Fruit fly (Drosophila melanogaster) whole organism, embryonic: ENCODE data around the gene CG14054.

ENCODE experiments used
- Atf6 ChIP-seq: fragments of 200-800 bp; sonication (Bioruptor generic); IDR thresholded peaks from 2 replicates; pipeline ENCODE4 v1.3.6; 2022; ENCODE audit warnings: missing biosample characterization, missing genetic modification characterization
- CG10431 ChIP-seq: fragments of 200-800 bp; sonication (Bioruptor generic); optimal IDR thresholded peaks from 3 replicates; lab custom pipeline; 2018; ENCODE audit warnings: missing biosample characterization, mild to moderate bottlenecking, missing genetic modification characterization
- CG12744 ChIP-seq: fragments of 200-800 bp; sonication (Bioruptor generic); optimal IDR thresholded peaks from 2 replicates; lab custom pipeline; 2016; ENCODE audit warnings: missing biosample characterization, missing genetic modification characterization
- CG13424 ChIP-seq: fragments of 200-800 bp; sonication (Bioruptor generic); optimal IDR thresholded peaks from 2 replicates; lab custom pipeline; 2019; ENCODE audit warnings: missing biosample characterization, mild to moderate bottlenecking, missing genetic modification characterization, moderate library complexity
- CG14050 ChIP-seq: fragments of 200-800 bp; sonication (Bioruptor generic); IDR thresholded peaks from 3 replicates; pipeline ENCODE4 v1.3.6; 2022; ENCODE audit warnings: missing biosample characterization, missing genetic modification characterization
- CG15514 ChIP-seq: fragments of 200-800 bp; sonication (Bioruptor generic); optimal IDR thresholded peaks from 3 replicates; lab custom pipeline; 2017; ENCODE audit warnings: missing biosample characterization, missing genetic modification characterization, mild to moderate bottlenecking, moderate library complexity, missing genetic modification reagents
- CG15696 ChIP-seq: fragments of 200-800 bp; sonication (Bioruptor generic); optimal IDR thresholded peaks from 2 replicates; lab custom pipeline; 2019; ENCODE audit warnings: missing biosample characterization, mild to moderate bottlenecking, missing genetic modification characterization, moderate library complexity
- CG1647 ChIP-seq: fragments of 200-800 bp; sonication (Bioruptor generic); optimal IDR thresholded peaks from 3 replicates; lab custom pipeline; 2016; ENCODE audit warnings: missing biosample characterization, missing genetic modification characterization
- CG17802 ChIP-seq: fragments of 200-800 bp; sonication (Bioruptor generic); optimal IDR thresholded peaks from 2 replicates; lab custom pipeline; 2018; ENCODE audit warnings: missing biosample characterization, mild to moderate bottlenecking, missing genetic modification characterization, moderate library complexity
- CG17912 ChIP-seq: fragments of 200-800 bp; sonication (Bioruptor generic); optimal IDR thresholded peaks from 2 replicates; lab custom pipeline; 2018; ENCODE audit warnings: missing biosample characterization, mild to moderate bottlenecking, missing genetic modification characterization
- CG18262 ChIP-seq: fragments of 200-800 bp; optimal IDR thresholded peaks from 3 replicates; lab custom pipeline; 2019; ENCODE audit warnings: missing biosample characterization, mild to moderate bottlenecking, missing genetic modification characterization, moderate library complexity
- CG2875 ChIP-seq: fragments of 200-800 bp; sonication (Bioruptor generic); optimal IDR thresholded peaks from 2 replicates; lab custom pipeline; 2017; ENCODE audit warnings: missing biosample characterization, mild to moderate bottlenecking, missing genetic modification characterization, missing genetic modification reagents
- CG30020 ChIP-seq: fragments of 200-800 bp; optimal IDR thresholded peaks from 2 replicates; lab custom pipeline; 2019; ENCODE audit warnings: missing biosample characterization, mild to moderate bottlenecking, missing genetic modification characterization, moderate library complexity
- CG30403 ChIP-seq: fragments of 200-800 bp; sonication (Bioruptor generic); optimal IDR thresholded peaks from 3 replicates; lab custom pipeline; 2016; ENCODE audit warnings: missing biosample characterization, missing genetic modification characterization
- CG32772 ChIP-seq: fragments of 200-800 bp; sonication (Bioruptor generic); IDR thresholded peaks from 2 replicates; pipeline ENCODE4 v1.3.6; 2022; ENCODE audit warnings: missing biosample characterization, missing genetic modification characterization
- CG34224 ChIP-seq: fragments of 200-800 bp; sonication (Bioruptor generic); IDR thresholded peaks from 3 replicates; pipeline ENCODE4 v1.3.6; 2022; ENCODE audit warnings: missing biosample characterization, missing genetic modification characterization; ENCODE audit not compliant: partially characterized antibody
- CG3838 ChIP-seq: fragments of 200-800 bp; sonication (Bioruptor generic); optimal IDR thresholded peaks from 3 replicates; lab custom pipeline; 2016; ENCODE audit warnings: missing biosample characterization, missing genetic modification characterization
- CG4707 ChIP-seq: fragments of 200-800 bp; sonication (Bioruptor generic); optimal IDR thresholded peaks from 2 replicates; lab custom pipeline; 2018; ENCODE audit warnings: missing biosample characterization, mild to moderate bottlenecking, missing genetic modification characterization, moderate library complexity
- CG5245 ChIP-seq: fragments of 200-800 bp; sonication (Bioruptor generic); optimal IDR thresholded peaks from 3 replicates; lab custom pipeline; 2016; ENCODE audit warnings: missing biosample characterization, missing genetic modification characterization
- CG6175 ChIP-seq: fragments of 200-800 bp; sonication (Bioruptor generic); IDR thresholded peaks from 3 replicates; pipeline ENCODE4 v1.3.6; 2022; ENCODE audit warnings: missing biosample characterization, missing genetic modification characterization
- CG6854 ChIP-seq: fragments of 200-800 bp; sonication (Bioruptor generic); optimal IDR thresholded peaks from 3 replicates; lab custom pipeline; 2017; ENCODE audit warnings: missing biosample characterization, mild to moderate bottlenecking, missing genetic modification characterization
- CG7357 ChIP-seq: fragments of 200-800 bp; sonication (Bioruptor generic); IDR thresholded peaks from 3 replicates; pipeline ENCODE4 v1.3.6; 2022; ENCODE audit warnings: missing biosample characterization, missing genetic modification characterization
- CG8089 ChIP-seq: fragments of 200-800 bp; sonication (Bioruptor generic); optimal IDR thresholded peaks from 3 replicates; lab custom pipeline; 2016; ENCODE audit warnings: missing biosample characterization, missing genetic modification characterization
- Dbx ChIP-seq: fragments of 200-800 bp; sonication (Bioruptor generic); IDR thresholded peaks from 3 replicates; pipeline ENCODE4 v1.3.6; 2022; ENCODE audit warnings: missing biosample characterization, missing genetic modification characterization
- Dek ChIP-seq: fragments of 200-800 bp; sonication (Bioruptor generic); optimal IDR thresholded peaks from 3 replicates; lab custom pipeline; 2019; ENCODE audit warnings: missing biosample characterization, mild to moderate bottlenecking, missing genetic modification characterization, moderate library complexity
- Fer2 ChIP-seq: fragments of 200-800 bp; sonication (Bioruptor generic); optimal IDR thresholded peaks from 2 replicates; lab custom pipeline; 2018; ENCODE audit warnings: missing biosample characterization, mild to moderate bottlenecking, missing genetic modification characterization, moderate library complexity
- HHEX ChIP-seq: fragments of 200-800 bp; sonication (Bioruptor generic); optimal IDR thresholded peaks from 3 replicates; lab custom pipeline; 2017; ENCODE audit warnings: missing biosample characterization, mild to moderate bottlenecking, missing genetic modification characterization, missing genetic modification reagents
- HLH54F ChIP-seq: fragments of 200-800 bp; sonication (Bioruptor generic); optimal IDR thresholded peaks from 3 replicates; lab custom pipeline; 2016; ENCODE audit warnings: missing biosample characterization, missing genetic modification characterization
- HLHmδ ChIP-seq: fragments of 200-800 bp; sonication (Bioruptor generic); optimal IDR thresholded peaks from 2 replicates; lab custom pipeline; 2018; ENCODE audit warnings: missing biosample characterization, mild to moderate bottlenecking, missing genetic modification characterization, moderate library complexity
- Hr3 ChIP-seq: fragments of 200-800 bp; sonication (Bioruptor generic); optimal IDR thresholded peaks from 3 replicates; lab custom pipeline; 2016; ENCODE audit warnings: missing biosample characterization, missing genetic modification characterization
- MTF-1 ChIP-seq: fragments of 200-800 bp; sonication (Bioruptor generic); optimal IDR thresholded peaks from 2 replicates; lab custom pipeline; 2018; ENCODE audit warnings: missing biosample characterization, mild to moderate bottlenecking, missing genetic modification characterization, borderline replicate concordance
- Nf-YB ChIP-seq: fragments of 200-800 bp; sonication (Bioruptor generic); optimal IDR thresholded peaks from 3 replicates; lab custom pipeline; 2019; ENCODE audit warnings: missing biosample characterization, mild to moderate bottlenecking, missing genetic modification characterization, moderate library complexity
- Rfx ChIP-seq: fragments of 200-800 bp; sonication (Bioruptor generic); IDR thresholded peaks from 2 replicates; pipeline ENCODE4 v1.3.6; 2022; ENCODE audit warnings: missing biosample characterization, missing genetic modification characterization
- TFAM ChIP-seq: fragments of 200-800 bp; sonication (Bioruptor generic); optimal IDR thresholded peaks from 2 replicates; lab custom pipeline; 2017; ENCODE audit warnings: missing biosample characterization, missing genetic modification characterization, inconsistent platforms
- Xbp1 ChIP-seq: fragments of 200-800 bp; sonication (Bioruptor generic); optimal IDR thresholded peaks from 3 replicates; lab custom pipeline; 2016; ENCODE audit warnings: missing biosample characterization, mild to moderate bottlenecking, missing genetic modification characterization
- ara ChIP-seq: fragments of 200-800 bp; sonication (Bioruptor generic); IDR thresholded peaks from 2 replicates; pipeline ENCODE4 v1.3.6; 2022; ENCODE audit warnings: missing biosample characterization, missing genetic modification characterization
- bigmax ChIP-seq: fragments of 200-800 bp; sonication (Bioruptor generic); optimal IDR thresholded peaks from 2 replicates; lab custom pipeline; 2018; ENCODE audit warnings: missing biosample characterization, mild to moderate bottlenecking, missing genetic modification characterization
- dimm ChIP-seq: fragments of 200-800 bp; sonication (Bioruptor generic); IDR thresholded peaks from 2 replicates; pipeline ENCODE4 v1.3.6; 2022; ENCODE audit warnings: missing biosample characterization, missing genetic modification characterization
- fd3F ChIP-seq: fragments of 200-800 bp; sonication (Bioruptor generic); optimal IDR thresholded peaks from 2 replicates; lab custom pipeline; 2018; ENCODE audit warnings: missing biosample characterization, mild to moderate bottlenecking, missing genetic modification characterization, moderate library complexity
- gce ChIP-seq: fragments of 200-800 bp; sonication (Bioruptor generic); IDR thresholded peaks from 3 replicates; pipeline ENCODE4 v1.3.6; 2022; ENCODE audit warnings: missing biosample characterization, missing genetic modification characterization
- ham ChIP-seq: fragments of 200-800 bp; sonication (Bioruptor generic); IDR thresholded peaks from 2 replicates; pipeline ENCODE4 v1.3.6; 2022; ENCODE audit warnings: missing biosample characterization, missing genetic modification characterization
- hb ChIP-seq: fragments of 200-800 bp; sonication (Bioruptor generic); IDR thresholded peaks from 3 replicates; pipeline ENCODE4 v1.3.6; 2022; ENCODE audit warnings: missing biosample characterization, missing genetic modification characterization; ENCODE audit not compliant: partially characterized antibody
- jigr1 ChIP-seq: fragments of 200-800 bp; sonication (Bioruptor generic); IDR thresholded peaks from 3 replicates; pipeline ENCODE4 v1.3.6; 2022; ENCODE audit warnings: missing biosample characterization, missing genetic modification characterization
- lola ChIP-seq, 3 experiments: fragments of >200 bp in 2 of 3; fragments of 200-800 bp in 1 of 3; sonication (Bioruptor generic) in 1 of 3; optimal IDR thresholded peaks; 2 replicates each; lab custom pipeline; 2017 to 2019; ENCODE audit warnings: missing biosample characterization in 3 of 3, missing genetic modification characterization in 3 of 3, mild to moderate bottlenecking in 1 of 3, moderate library complexity in 1 of 3
- maf-S ChIP-seq: fragments of 200-800 bp; sonication (Bioruptor generic); optimal IDR thresholded peaks from 2 replicates; lab custom pipeline; 2016; ENCODE audit warnings: missing biosample characterization, missing genetic modification characterization
- pho ChIP-seq: fragments of 200-800 bp; sonication (Bioruptor generic); optimal IDR thresholded peaks from 2 replicates; lab custom pipeline; 2016; ENCODE audit warnings: missing biosample characterization, missing genetic modification characterization
- sna ChIP-seq: fragments of 200-800 bp; sonication (Bioruptor generic); IDR thresholded peaks from 2 replicates; pipeline ENCODE4 v1.3.6; 2022; ENCODE audit warnings: missing biosample characterization, missing genetic modification characterization; ENCODE audit not compliant: partially characterized antibody
- so ChIP-seq: fragments of 200-800 bp; sonication (Bioruptor generic); IDR thresholded peaks from 3 replicates; pipeline ENCODE4 v1.3.6; 2022; ENCODE audit warnings: missing biosample characterization, missing genetic modification characterization
- stwl ChIP-seq: fragments of 200-800 bp; sonication (Bioruptor generic); optimal IDR thresholded peaks from 3 replicates; lab custom pipeline; 2018; ENCODE audit warnings: missing biosample characterization, mild to moderate bottlenecking, missing genetic modification characterization, moderate library complexity
- sug ChIP-seq: fragments of 200-800 bp; optimal IDR thresholded peaks from 2 replicates; lab custom pipeline; 2019; ENCODE audit warnings: missing biosample characterization, mild to moderate bottlenecking, missing genetic modification characterization, moderate library complexity
- trem ChIP-seq: fragments of 200-800 bp; optimal IDR thresholded peaks from 3 replicates; lab custom pipeline; 2019; ENCODE audit warnings: missing biosample characterization, mild to moderate bottlenecking, missing genetic modification characterization, moderate library complexity
- ttk ChIP-seq: fragments of 200-800 bp; sonication (Bioruptor generic); IDR thresholded peaks from 2 replicates; pipeline ENCODE4 v2.1.2; 2022; ENCODE audit warnings: missing biosample characterization, missing genetic modification characterization

CG14054 gene

dm6 chrX:2065073-2065472 is 1.1 kb downstream of the CG14054 start, which contains the start of gene CG4281 (continued):
- no peak for TF ChIP-seq CG17912
- no peak for TF ChIP-seq bigmax
- TF ChIP-seq CG12744, result no peak
- no peak for TF ChIP-seq gce (GFP tag; lab: Robert Waterston, UW)
- no peak for TF ChIP-seq CG8089
- no peak for TF ChIP-seq CG13424
- TF ChIP-seq CG4707 (GFP tag; lab: Kevin White, UChicago), result no peak
- no peak for TF ChIP-seq MTF-1
- TF ChIP-seq CG2875 (GFP tag; lab: Kevin White, UChicago), result no peak
- peak; percentile 63 for TF ChIP-seq CG15514 (GFP tag; lab: Kevin White, UChicago)
- no peak for TF ChIP-seq Fer2
- TF ChIP-seq hb, result peak; percentile 91
- TF ChIP-seq CG15696 (tag; lab: Kevin White, UChicago), result no peak
- no peak for TF ChIP-seq Dbx (GFP tag; lab: Robert Waterston, UW)
- no peak for TF ChIP-seq CG5245 (GFP tag; lab: Kevin White, UChicago)
- TF ChIP-seq CG1647 (GFP tag; lab: Kevin White, UChicago), result no peak
- no peak for TF ChIP-seq CG14050
- no peak for TF ChIP-seq CG6175
- no peak for TF ChIP-seq trem
- TF ChIP-seq Hr3 (GFP tag; lab: Kevin White, UChicago), result no peak
- TF ChIP-seq CG30403 (GFP tag; lab: Kevin White, UChicago), result no peak
- TF ChIP-seq so, result no peak
- TF ChIP-seq sug (tag; lab: Kevin White, UChicago), result no peak
- TF ChIP-seq CG3838 (GFP tag; lab: Kevin White, UChicago), result no peak
- peak; percentile 99 for TF ChIP-seq CG34224
- no peak for TF ChIP-seq CG10431
- no peak for TF ChIP-seq Xbp1
- no peak for TF ChIP-seq ara (GFP tag; lab: Robert Waterston, UW)
- peak; percentile 56 for TF ChIP-seq stwl (tag; lab: Kevin White, UChicago)
- no peak for TF ChIP-seq CG32772 (GFP tag; lab: Robert Waterston, UW)
- TF ChIP-seq HLHmδ (GFP tag; lab: Kevin White, UChicago), result no peak
- TF ChIP-seq pho, result no peak
- TF ChIP-seq CG30020, result no peak
- TF ChIP-seq ttk (GFP tag; lab: Robert Waterston, UW), result no peak
- TF ChIP-seq HHEX, result no peak
- no peak for TF ChIP-seq dimm (GFP tag; lab: Robert Waterston, UW)
- TF ChIP-seq Nf-YB (GFP tag; lab: Kevin White, UChicago), result no peak
- no peak for TF ChIP-seq CG17802 (tag; lab: Kevin White, UChicago)
- no peak for TF ChIP-seq Rfx (GFP tag; lab: Robert Waterston, UW)
- TF ChIP-seq sna (GFP tag; lab: Robert Waterston, UW), result peak; percentile 98
- no peak for TF ChIP-seq ham (GFP tag; lab: Robert Waterston, UW)
- no peak for TF ChIP-seq HLH54F
- TF ChIP-seq CG7357 (GFP tag; lab: Robert Waterston, UW), result no peak
- no peak for TF ChIP-seq CG18262 (tag; lab: Kevin White, UChicago)
- TF ChIP-seq TFAM (GFP tag; lab: Kevin White, UChicago), result no peak
- TF ChIP-seq Dek, result no peak
- TF ChIP-seq CG6854 (GFP tag; lab: Kevin White, UChicago), result no peak
- TF ChIP-seq lola (GFP tag; optimal IDR thresholded peaks at IDR 0.05; lab: Kevin White, UChicago), result no peak
- no peak for TF ChIP-seq jigr1 (GFP tag; lab: Robert Waterston, UW)
- no peak for TF ChIP-seq fd3F (GFP tag; lab: Kevin White, UChicago)
- no peak for TF ChIP-seq Atf6 (GFP tag; lab: Robert Waterston, UW)
- no peak for TF ChIP-seq maf-S (GFP tag; lab: Kevin White, UChicago)
